Worm (Caenorhabditis elegans): ENCODE data around the gene slc-17.3.

Gene slc-17.3

ce11 chrIII:7858407-7859029 is 6.6 kb downstream of the slc-17.3 start, which contains the start of the genes coq-5 and ufm-1:
TSS of gene coq-5 (minus strand) at chrIII:7858457.
TSS of gene ufm-1 (plus strand) at chrIII:7858979.
- no peak for TF ChIP-seq lin-32 (GFP tag; optimal IDR thresholded peaks at IDR 0.05)
- TF ChIP-seq ces-1 (GFP tag; optimal IDR thresholded peaks at IDR 0.05) = peak; percentile 10

- TF ChIP-seq ces-1 (GFP tag; optimal IDR thresholded peaks at IDR 0.05) = no peak
- no peak for TF ChIP-seq sem-2 (GFP tag; optimal IDR thresholded peaks at IDR 0.05)
- no peak for TF ChIP-seq blmp-1 (tag; optimal IDR thresholded peaks at IDR 0.05)
- no peak for TF ChIP-seq cnd-1 (tag; optimal IDR thresholded peaks at IDR 0.05)
- TF ChIP-seq pha-4 (tag; optimal IDR thresholded peaks at IDR 0.05) = no peak
- TF ChIP-seq lin-13 (tag; optimal IDR thresholded peaks at IDR 0.05) = no peak
- TF ChIP-seq nhr-76 (tag; optimal IDR thresholded peaks at IDR 0.05) = no peak
- no peak for TF ChIP-seq elt-3 (tag; optimal IDR thresholded peaks at IDR 0.05)
- no peak for TF ChIP-seq unc-62 (GFP tag; optimal IDR thresholded peaks at IDR 0.05)
- no peak for TF ChIP-seq ceh-83 (GFP tag; optimal IDR thresholded peaks at IDR 0.05)
- TF ChIP-seq sptf-1 (tag; optimal IDR thresholded peaks at IDR 0.05) = no peak
- no peak for TF ChIP-seq nhr-2 (tag; optimal IDR thresholded peaks at IDR 0.05)
- no peak for TF ChIP-seq unc-39 (tag; optimal IDR thresholded peaks at IDR 0.05)
- no peak for TF ChIP-seq bed-3 (GFP tag; optimal IDR thresholded peaks at IDR 0.05)
- TF ChIP-seq ztf-11 (tag; optimal IDR thresholded peaks at IDR 0.05) = no peak
- no peak for TF ChIP-seq mep-1 (tag; optimal IDR thresholded peaks at IDR 0.05)
- TF ChIP-seq mls-2 (tag; optimal IDR thresholded peaks at IDR 0.05) = no peak
- TF ChIP-seq M03D4.4 (tag; optimal IDR thresholded peaks at IDR 0.05) = no peak
- TF ChIP-seq lin-32 (GFP tag; optimal IDR thresholded peaks at IDR 0.05) = no peak
- no peak for TF ChIP-seq ceh-43 (GFP tag; optimal IDR thresholded peaks at IDR 0.05)
Measured at ce11 chrIII:7857142-7857541, 7.9 kb downstream of the slc-17.3 start, which contains the start of gene tag-307. TSS of gene tag-307 (minus strand) at chrIII:7857242.

DNA sequence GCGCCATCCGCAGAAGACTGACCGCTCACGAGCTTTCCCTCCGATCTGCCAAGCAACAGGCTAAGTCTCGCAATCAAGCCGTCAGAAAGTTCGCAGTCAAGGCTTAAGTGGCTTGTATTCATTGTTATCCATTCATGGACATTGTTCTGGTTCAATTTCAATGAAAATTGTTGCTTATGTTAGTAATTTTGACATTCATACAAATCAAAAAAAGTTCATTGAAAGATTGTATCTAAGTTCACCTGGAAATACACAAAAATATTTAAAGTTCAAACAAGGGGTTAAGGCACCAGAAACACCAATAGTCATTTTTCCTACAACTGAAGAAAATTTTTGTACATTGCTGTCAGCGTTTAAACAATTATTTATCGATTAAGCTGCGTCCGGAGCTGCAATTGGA is 9.6 kb downstream of the slc-17.3 start:
- TF ChIP-seq unc-62 (GFP tag; optimal IDR thresholded peaks at IDR 0.05) (no peak), flh-1 (GFP tag; optimal IDR thresholded peaks at IDR 0.05) (no peak), nhr-237 (tag; optimal IDR thresholded peaks at IDR 0.05) (no peak), pha-4 (tag; optimal IDR thresholded peaks at IDR 0.05) (no peak), zip-8 (tag; optimal IDR thresholded peaks at IDR 0.05) (no peak), tbx-8 (GFP tag; optimal IDR thresholded peaks at IDR 0.05) (no peak), sptf-1 (tag; optimal IDR thresholded peaks at IDR 0.05) (no peak), bed-3 (GFP tag; optimal IDR thresholded peaks at IDR 0.05) (no peak), elt-3 (tag; optimal IDR thresholded peaks at IDR 0.05) (no peak), ceh-83 (GFP tag; optimal IDR thresholded peaks at IDR 0.05) (no peak), lin-13 (tag; optimal IDR thresholded peaks at IDR 0.05) (no peak), unc-120 (tag; optimal IDR thresholded peaks at IDR 0.05; ENCODE audit: poor library complexity, severe bottlenecking) (no peak), M03D4.4 (tag; optimal IDR thresholded peaks at IDR 0.05) (no peak), lsy-2 (tag; optimal IDR thresholded peaks at IDR 0.05) (no peak)

DNA sequence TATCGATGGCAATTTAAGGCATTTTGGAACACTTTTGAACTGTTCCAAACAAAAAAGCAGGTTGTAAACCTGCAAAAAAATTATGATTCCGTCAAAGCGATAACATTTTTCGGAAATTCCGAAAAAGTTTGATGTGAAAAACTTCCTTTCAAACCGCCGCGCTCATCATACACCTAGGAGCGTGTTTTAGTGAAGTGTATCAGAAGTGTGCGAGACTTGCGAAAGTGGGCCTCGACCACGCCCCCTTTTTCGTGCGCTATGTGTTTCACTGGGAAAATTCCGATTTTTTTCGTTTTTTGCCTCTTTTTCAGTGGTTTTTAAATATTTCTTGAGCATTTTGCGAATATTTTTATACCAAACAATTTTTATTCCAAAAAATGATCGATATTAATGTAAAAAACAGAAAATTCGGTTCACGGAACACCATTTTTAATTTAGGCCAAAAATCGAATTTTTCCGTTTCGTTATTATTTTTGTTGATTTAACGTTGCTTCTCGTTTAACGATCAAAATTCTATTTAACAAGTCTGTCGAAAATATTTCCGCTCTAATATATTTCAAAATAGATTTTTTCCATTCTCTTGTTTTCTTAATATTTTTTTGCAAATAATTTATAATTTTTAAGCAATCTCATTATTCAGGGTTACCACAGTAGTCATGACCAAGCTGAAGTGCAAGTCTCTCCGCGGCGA is 10.4 kb downstream of the slc-17.3 start, which contains the start of gene rpl-35:
rpl-35 (plus strand) TSS at position 641 of the 691 bp plus-strand sequence.
- TF ChIP-seq zip-8 (tag; optimal IDR thresholded peaks at IDR 0.05) (peak; percentile 2), nhr-12 (tag; optimal IDR thresholded peaks at IDR 0.05) (peak; percentile 78), nhr-76 (tag; optimal IDR thresholded peaks at IDR 0.05) (peak; percentile 59), ces-1 (GFP tag; optimal IDR thresholded peaks at IDR 0.05) (peak; percentile 96), nhr-2 (tag; optimal IDR thresholded peaks at IDR 0.05) (peak; percentile 50), nhr-28 (tag; optimal IDR thresholded peaks at IDR 0.05) (peak; percentile 85), hlh-1 (tag; optimal IDR thresholded peaks at IDR 0.05) (peak; percentile 79), nhr-237 (tag; optimal IDR thresholded peaks at IDR 0.05) (peak; percentile 99), lsy-2 (tag; optimal IDR thresholded peaks at IDR 0.05) (peak; percentile 95), ceh-43 (GFP tag; optimal IDR thresholded peaks at IDR 0.05) (peak; percentile 86), flh-1 (GFP tag; optimal IDR thresholded peaks at IDR 0.05) (peak; percentile 44), snpc-4 (tag; optimal IDR thresholded peaks at IDR 0.05) (no peak), ceh-39 (tag; optimal IDR thresholded peaks at IDR 0.05) (peak; percentile 97), unc-39 (tag; optimal IDR thresholded peaks at IDR 0.05) (peak; percentile 72), lin-32 (GFP tag; optimal IDR thresholded peaks at IDR 0.05) (peak; percentile 58), ham-2 (GFP tag; optimal IDR thresholded peaks at IDR 0.05) (peak; percentile 78), sptf-1 (tag; optimal IDR thresholded peaks at IDR 0.05) (peak; percentile 97), sem-2 (GFP tag; optimal IDR thresholded peaks at IDR 0.05) (peak; percentile 46), ztf-11 (tag; optimal IDR thresholded peaks at IDR 0.05) (peak; percentile 92), blmp-1 (tag; optimal IDR thresholded peaks at IDR 0.05) (peak; percentile 84), mep-1 (tag; optimal IDR thresholded peaks at IDR 0.05) (peak; percentile 100), ceh-83 (GFP tag; optimal IDR thresholded peaks at IDR 0.05) (peak; percentile 80), unc-62 (GFP tag; optimal IDR thresholded peaks at IDR 0.05) (peak; percentile 91), tbx-8 (GFP tag; optimal IDR thresholded peaks at IDR 0.05) (peak; percentile 85), cnd-1 (tag; optimal IDR thresholded peaks at IDR 0.05) (peak; percentile 91), drap-1 (GFP tag; optimal IDR thresholded peaks at IDR 0.05) (peak; percentile 95), bed-3 (GFP tag; optimal IDR thresholded peaks at IDR 0.05) (peak; percentile 76), M03D4.4 (tag; optimal IDR thresholded peaks at IDR 0.05) (peak; percentile 92), mab-5 (tag; optimal IDR thresholded peaks at IDR 0.05) (peak; percentile 66), elt-3 (tag; optimal IDR thresholded peaks at IDR 0.05) (peak; percentile 91), mls-2 (tag; optimal IDR thresholded peaks at IDR 0.05) (peak; percentile 91), pha-4 (tag; optimal IDR thresholded peaks at IDR 0.05) (peak; percentile 99), lin-13 (tag; optimal IDR thresholded peaks at IDR 0.05) (peak; percentile 100), unc-120 (tag; optimal IDR thresholded peaks at IDR 0.05; ENCODE audit: poor library complexity, severe bottlenecking) (peak; percentile 95), elt-1 (tag; optimal IDR thresholded peaks at IDR 0.05; ENCODE audit: borderline replicate concordance, insufficient read depth) (peak; percentile 70)

All from whole organism, mixed stage, embryonic.